Fruit fly (Drosophila melanogaster) whole organism, prepupa: Measurements from ENCODE around the gene Pisd.

Experiments used
- CG10631 ChIP-seq: fragments of 200-800 bp; sonication (Bioruptor generic); optimal IDR thresholded peaks from 2 replicates; lab custom pipeline; 2016; ENCODE audit warnings: missing biosample characterization, missing genetic modification characterization
- CG10669 ChIP-seq: fragments of 200-800 bp; sonication (Bioruptor generic); optimal IDR thresholded peaks from 3 replicates; lab custom pipeline; 2018; ENCODE audit warnings: missing biosample characterization, mild to moderate bottlenecking, missing genetic modification characterization, moderate library complexity
- CG11294 ChIP-seq: fragments of 200-800 bp; sonication (Bioruptor generic); IDR thresholded peaks from 2 replicates; pipeline ENCODE4 v1.3.6; 2022; ENCODE audit warnings: missing biosample characterization, missing genetic modification characterization
- CG15336 ChIP-seq: fragments of 200-800 bp; sonication (Bioruptor generic); IDR thresholded peaks from 2 replicates; pipeline ENCODE4 v1.3.6; 2022; ENCODE audit warnings: missing biosample characterization, missing genetic modification characterization
- CG1621 ChIP-seq: fragments of 200-800 bp; sonication (Bioruptor generic); optimal IDR thresholded peaks from 3 replicates; lab custom pipeline; 2018; ENCODE audit warnings: missing biosample characterization, mild to moderate bottlenecking, missing genetic modification characterization
- CG31627 ChIP-seq: fragments of 200-800 bp; sonication (Bioruptor generic); optimal IDR thresholded peaks from 3 replicates; lab custom pipeline; 2016; ENCODE audit warnings: missing biosample characterization, missing genetic modification characterization
- CG34406 ChIP-seq: fragments of 200-800 bp; sonication (Bioruptor generic); optimal IDR thresholded peaks from 3 replicates; lab custom pipeline; 2016; ENCODE audit warnings: missing biosample characterization, missing genetic modification characterization
- CG3919 ChIP-seq: fragments of 200-800 bp; sonication (Bioruptor generic); optimal IDR thresholded peaks from 3 replicates; lab custom pipeline; 2016; ENCODE audit warnings: missing biosample characterization, missing genetic modification characterization
- CG6792 ChIP-seq: fragments of 200-800 bp; sonication (Bioruptor generic); optimal IDR thresholded peaks from 3 replicates; lab custom pipeline; 2016; ENCODE audit warnings: missing biosample characterization, missing genetic modification characterization
- CG6808 ChIP-seq: fragments of 200-800 bp; sonication (Bioruptor generic); optimal IDR thresholded peaks from 3 replicates; lab custom pipeline; 2017; ENCODE audit warnings: missing biosample characterization, missing genetic modification characterization, mild to moderate bottlenecking, moderate library complexity, missing genetic modification reagents
- CG7368 ChIP-seq: fragments of 200-800 bp; sonication (Bioruptor generic); optimal IDR thresholded peaks from 3 replicates; lab custom pipeline; 2016; ENCODE audit warnings: missing biosample characterization, missing genetic modification characterization
- CG8119 ChIP-seq: fragments of 200-800 bp; sonication (Bioruptor generic); IDR thresholded peaks from 3 replicates; pipeline ENCODE4 v1.3.6; 2022; ENCODE audit warnings: missing biosample characterization, missing genetic modification characterization
- CG8319 ChIP-seq: fragments of 200-800 bp; sonication (Bioruptor generic); optimal IDR thresholded peaks from 3 replicates; lab custom pipeline; 2016; ENCODE audit warnings: missing biosample characterization, missing genetic modification characterization
- CG9139 ChIP-seq: fragments of 200-800 bp; sonication (Bioruptor generic); optimal IDR thresholded peaks from 3 replicates; lab custom pipeline; 2017; ENCODE audit warnings: missing biosample characterization, mild to moderate bottlenecking, missing genetic modification characterization
- Eip75B ChIP-seq: fragments of 200-800 bp; sonication (Bioruptor generic); optimal IDR thresholded peaks from 3 replicates; lab custom pipeline; 2016; ENCODE audit warnings: missing biosample characterization, missing genetic modification characterization
- Eip78C ChIP-seq: fragments of 200-800 bp; sonication (Bioruptor generic); peaks from one replicate; lab custom pipeline; 2016; ENCODE audit warnings: missing biosample characterization, missing genetic modification characterization
- Eip93F ChIP-seq: fragments of 200-800 bp; sonication (Bioruptor generic); optimal IDR thresholded peaks from 2 replicates; lab custom pipeline; 2016; ENCODE audit warnings: missing biosample characterization, mild to moderate bottlenecking, missing genetic modification characterization
- Ets21C ChIP-seq: fragments of 200-800 bp; sonication (Bioruptor generic); optimal IDR thresholded peaks from 3 replicates; lab custom pipeline; 2016; ENCODE audit warnings: missing biosample characterization, missing genetic modification characterization
- Ets96B ChIP-seq: fragments of 200-800 bp; optimal IDR thresholded peaks from 2 replicates; lab custom pipeline; 2019; ENCODE audit warnings: missing biosample characterization, mild to moderate bottlenecking, missing genetic modification characterization, moderate library complexity
- Gug ChIP-seq: fragments of 200-800 bp; sonication (Bioruptor generic); IDR thresholded peaks from 2 replicates; pipeline ENCODE4 v1.3.6; 2022; ENCODE audit warnings: missing biosample characterization, missing genetic modification characterization
- Hr38 ChIP-seq: sonication (Bioruptor generic); optimal IDR thresholded peaks from 2 replicates; lab custom pipeline; 2016; ENCODE audit warnings: missing biosample characterization, missing genetic modification characterization
- Hr39 ChIP-seq: fragments of 200-800 bp; sonication (Bioruptor generic); optimal IDR thresholded peaks from 2 replicates; lab custom pipeline; 2016; ENCODE audit warnings: missing biosample characterization, missing genetic modification characterization
- Hr4 ChIP-seq: fragments of 200-800 bp; sonication (Bioruptor generic); optimal IDR thresholded peaks from 3 replicates; lab custom pipeline; 2016; ENCODE audit warnings: missing biosample characterization, missing genetic modification characterization
- OdsH ChIP-seq: fragments of 200-800 bp; sonication (Bioruptor generic); optimal IDR thresholded peaks from 3 replicates; lab custom pipeline; 2016; ENCODE audit warnings: missing biosample characterization, missing genetic modification characterization
- Smox ChIP-seq: fragments of 200-800 bp; sonication (Bioruptor generic); optimal IDR thresholded peaks from 3 replicates; lab custom pipeline; 2016; ENCODE audit warnings: missing biosample characterization, missing genetic modification characterization
- Sox102F ChIP-seq: fragments of 200-800 bp; sonication (Bioruptor generic); optimal IDR thresholded peaks from 2 replicates; lab custom pipeline; 2016; ENCODE audit warnings: missing biosample characterization, mild to moderate bottlenecking, missing genetic modification characterization
- Sox15 ChIP-seq: fragments of 200-800 bp; sonication (Bioruptor generic); optimal IDR thresholded peaks from 3 replicates; lab custom pipeline; 2016; ENCODE audit warnings: missing biosample characterization, missing genetic modification characterization
- acj6 ChIP-seq: fragments of 200-800 bp; sonication (Bioruptor generic); optimal IDR thresholded peaks from 3 replicates; lab custom pipeline; 2016; ENCODE audit warnings: missing biosample characterization, missing genetic modification characterization
- cyc ChIP-seq: fragments of 200-800 bp; sonication (Bioruptor generic); optimal IDR thresholded peaks from 3 replicates; lab custom pipeline; 2016; ENCODE audit warnings: missing biosample characterization, missing genetic modification characterization
- dac ChIP-seq: fragments of 200-800 bp; sonication (Bioruptor generic); optimal IDR thresholded peaks from 2 replicates; lab custom pipeline; 2017; ENCODE audit warnings: missing biosample characterization, mild to moderate bottlenecking, missing genetic modification characterization
- eg ChIP-seq: fragments of 200-800 bp; sonication (Bioruptor generic); IDR thresholded peaks from 3 replicates; pipeline ENCODE4 v1.3.6; 2022; ENCODE audit warnings: missing biosample characterization, missing genetic modification characterization
- esn ChIP-seq: fragments of 200-800 bp; sonication (Bioruptor generic); optimal IDR thresholded peaks from 2 replicates; lab custom pipeline; 2016; ENCODE audit warnings: missing biosample characterization, mild to moderate bottlenecking, missing genetic modification characterization, moderate library complexity
- fd59A ChIP-seq: fragments of 200-800 bp; sonication (Bioruptor generic); optimal IDR thresholded peaks from 2 replicates; lab custom pipeline; 2017; ENCODE audit warnings: missing biosample characterization, mild to moderate bottlenecking, missing genetic modification characterization, missing genetic modification reagents
- fd85E ChIP-seq: fragments of 200-800 bp; sonication (Bioruptor generic); optimal IDR thresholded peaks from 3 replicates; lab custom pipeline; 2016; ENCODE audit warnings: missing biosample characterization, missing genetic modification characterization
- fkh ChIP-seq: fragments of 200-800 bp; sonication (Bioruptor generic); optimal IDR thresholded peaks from 3 replicates; lab custom pipeline; 2017; ENCODE audit warnings: missing biosample characterization, mild to moderate bottlenecking, missing genetic modification characterization, moderate library complexity
- lz ChIP-seq: fragments of 200-800 bp; sonication (Bioruptor generic); optimal IDR thresholded peaks from 3 replicates; lab custom pipeline; 2016; ENCODE audit warnings: missing biosample characterization, missing genetic modification characterization
- net ChIP-seq: fragments of 200-800 bp; sonication (Bioruptor generic); optimal IDR thresholded peaks from 3 replicates; lab custom pipeline; 2016; ENCODE audit warnings: missing biosample characterization, missing genetic modification characterization
- pdm3 ChIP-seq: fragments of 200-800 bp; sonication (Bioruptor generic); optimal IDR thresholded peaks from 3 replicates; lab custom pipeline; 2016; ENCODE audit warnings: missing biosample characterization, missing genetic modification characterization
- spab ChIP-seq: fragments of 200-800 bp; sonication (Bioruptor generic); optimal IDR thresholded peaks from 2 replicates; lab custom pipeline; 2017; ENCODE audit warnings: missing biosample characterization, mild to moderate bottlenecking, missing genetic modification characterization, missing genetic modification reagents
- ss ChIP-seq, 2 experiments: fragments of 200-800 bp; sonication (Bioruptor generic); optimal IDR thresholded peaks; 2 replicates in 1 of 2; 3 replicates in 1 of 2; lab custom pipeline; 2017 to 2018; ENCODE audit warnings: mild to moderate bottlenecking in 2 of 2, missing biosample characterization in 2 of 2, missing genetic modification characterization in 2 of 2, moderate library complexity in 1 of 2
- topi ChIP-seq: fragments of 200-800 bp; sonication (Bioruptor generic); optimal IDR thresholded peaks from 3 replicates; lab custom pipeline; 2016; ENCODE audit warnings: missing biosample characterization, missing genetic modification characterization

The Pisd gene

dm6 chr3R:24091653-24092052 lies 41.1 kb downstream of the Pisd start:
- TF ChIP-seq eg (GFP tag; lab: Robert Waterston, UW) (no peak), CG6808 (GFP tag; lab: Kevin White, UChicago) (no peak), Hr39 (GFP tag; lab: Kevin White, UChicago) (no peak), CG9139 (no peak), OdsH (GFP tag; lab: Kevin White, UChicago) (no peak), Smox (GFP tag; lab: Kevin White, UChicago) (no peak), Gug (GFP tag; lab: Robert Waterston, UW) (no peak), CG11294 (GFP tag; lab: Robert Waterston, UW) (no peak)

dm6 chr3R:24092590-24093151 lies 42.1 kb downstream of the Pisd start:
- TF ChIP-seq CG6792 (GFP tag; lab: Kevin White, UChicago) = no peak
- TF ChIP-seq esn = no peak
- peak; percentile 18 for TF ChIP-seq CG6808 (GFP tag; lab: Kevin White, UChicago)
- peak in 1 of 2 experiments; percentile 18 for TF ChIP-seq ss (GFP tag; optimal IDR thresholded peaks at IDR 0.05; lab: Kevin White, UChicago)
- TF ChIP-seq Eip75B = no peak
- TF ChIP-seq Sox102F (GFP tag; lab: Kevin White, UChicago) = no peak
- TF ChIP-seq Eip93F (GFP tag; lab: Kevin White, UChicago) = no peak
- no peak for TF ChIP-seq fkh (GFP tag; lab: Kevin White, UChicago)

- TF ChIP-seq Eip78C (GFP tag; lab: Kevin White, UChicago) = peak; percentile 53
- peak; percentile 2 for TF ChIP-seq Hr4 (GFP tag; lab: Kevin White, UChicago)
- no peak for TF ChIP-seq CG8319 (GFP tag; lab: Kevin White, UChicago)
- TF ChIP-seq, all 60 proteins: peak for 2
Observed at dm6 chr3R:24093430-24093829, 42.8 kb downstream of the Pisd start.

- TF ChIP-seq Smox (GFP tag; lab: Kevin White, UChicago) = no peak
- TF ChIP-seq Ets21C = peak; percentile 60
- no peak for TF ChIP-seq Hr38 (GFP tag; lab: Kevin White, UChicago)
- TF ChIP-seq CG10631 (GFP tag; lab: Kevin White, UChicago) = peak; percentile 66
- peak; percentile 17 for TF ChIP-seq fd59A (GFP tag; lab: Kevin White, UChicago)
- peak; percentile 75 for TF ChIP-seq cyc
- peak; percentile 72 for TF ChIP-seq CG3919 (GFP tag; lab: Kevin White, UChicago)
- peak; percentile 67 for TF ChIP-seq lz (GFP tag; lab: Kevin White, UChicago)
- TF ChIP-seq CG15336 (GFP tag; lab: Robert Waterston, UW) = peak; percentile 76
- TF ChIP-seq ss (GFP tag; optimal IDR thresholded peaks at IDR 0.05; lab: Kevin White, UChicago) = peak in 1 of 2 experiments; percentile 21
- TF ChIP-seq CG34406 = peak; percentile 53
- TF ChIP-seq Eip78C (GFP tag; lab: Kevin White, UChicago) = peak; percentile 88
- peak; percentile 80 for TF ChIP-seq topi (GFP tag; lab: Kevin White, UChicago)
- no peak for TF ChIP-seq Eip93F (GFP tag; lab: Kevin White, UChicago)
- TF ChIP-seq Hr4 (GFP tag; lab: Kevin White, UChicago) = peak; percentile 68
- TF ChIP-seq CG9139 = no peak
- TF ChIP-seq CG7368 (GFP tag; lab: Kevin White, UChicago) = peak; percentile 72
- TF ChIP-seq Sox102F (GFP tag; lab: Kevin White, UChicago) = peak; percentile 58
- peak; percentile 71 for TF ChIP-seq OdsH (GFP tag; lab: Kevin White, UChicago)
- TF ChIP-seq Sox15 (GFP tag; lab: Kevin White, UChicago) = peak; percentile 32
- TF ChIP-seq net = peak; percentile 68
- peak; percentile 48 for TF ChIP-seq CG10669 (GFP tag; lab: Kevin White, UChicago)
- peak; percentile 25 for TF ChIP-seq dac (GFP tag; lab: Kevin White, UChicago)
- peak; percentile 75 for TF ChIP-seq acj6 (GFP tag; lab: Kevin White, UChicago)
- TF ChIP-seq spab (GFP tag; lab: Kevin White, UChicago) = peak; percentile 8
- peak; percentile 77 for TF ChIP-seq CG8119
- TF ChIP-seq Eip75B = peak; percentile 52
- TF ChIP-seq CG6792 (GFP tag; lab: Kevin White, UChicago) = peak; percentile 41
- TF ChIP-seq pdm3 (GFP tag; lab: Kevin White, UChicago) = peak; percentile 76
- TF ChIP-seq fd85E (GFP tag; lab: Kevin White, UChicago) = peak; percentile 34
- TF ChIP-seq Ets96B (tag; lab: Kevin White, UChicago) = peak; percentile 65
- no peak for TF ChIP-seq CG1621
- peak; percentile 84 for TF ChIP-seq CG31627 (GFP tag; lab: Kevin White, UChicago)
Observed at dm6 chr3R:24099039-24100026, 48.8 kb downstream of the Pisd start.
